Worm (Caenorhabditis elegans): ENCODE results near the gene bath-21.

ce11 chrII:2071429-2071828, 45.0 kb upstream of the bath-21 start, which contains the start of gene F07E5.7:
- TF ChIP-seq tab-1 (GFP tag; IDR thresholded peaks at IDR 0.05) (no peak), flt-1 (GFP tag; IDR thresholded peaks at IDR 0.05) (no peak), ztf-23 (GFP tag; IDR thresholded peaks at IDR 0.05) (no peak), cog-1 (tag; optimal IDR thresholded peaks at IDR 0.05) (no peak), ztf-29 (GFP tag; IDR thresholded peaks at IDR 0.05) (no peak), T22C8.4 (GFP tag; IDR thresholded peaks at IDR 0.05) (no peak), ref-1 (GFP tag; conservative IDR thresholded peaks at IDR 0.05) (no peak), klf-2 (GFP tag; conservative IDR thresholded peaks at IDR 0.05) (no peak), med-1 (GFP tag; optimal IDR thresholded peaks at IDR 0.05; ENCODE audit: insufficient read depth) (no peak)
